Worm (Caenorhabditis elegans) whole organism, L2 larva: ENCODE data around the gene C46C2.2.

ENCODE experiments used
- alr-1 ChIP-seq: fragments of 150-350 bp; optimal IDR thresholded peaks from 2 replicates; lab custom pipeline; 2014; ENCODE audit warnings: missing biosample characterization, missing genetic modification characterization
- ama-1 ChIP-seq: fragments of 150-350 bp; optimal IDR thresholded peaks from 2 replicates; lab custom pipeline; 2018; ENCODE audit warnings: inconsistent platforms
- blmp-1 ChIP-seq: sonication (generic microtip); optimal IDR thresholded peaks from 2 replicates; lab custom pipeline; 2017; ENCODE audit warnings: missing genetic modification characterization, mild to moderate bottlenecking, missing compliant biosample characterization, antibody characterized with exemption, moderate library complexity; ENCODE audit not compliant: insufficient read depth
- elt-1 ChIP-seq: fragments of 150-350 bp; optimal IDR thresholded peaks from 2 replicates; lab custom pipeline; 2014; ENCODE audit warnings: missing biosample characterization, missing genetic modification characterization
- fos-1 ChIP-seq: fragments of 150-350 bp; optimal IDR thresholded peaks from 2 replicates; lab custom pipeline; 2014; ENCODE audit warnings: missing biosample characterization, missing genetic modification characterization
- lin-13 ChIP-seq: fragments of 150-350 bp; optimal IDR thresholded peaks from 2 replicates; lab custom pipeline; 2014; ENCODE audit warnings: missing biosample characterization, missing genetic modification reagents, missing genetic modification characterization
- nhr-25 ChIP-seq: fragments of 150-350 bp; sonication (generic microtip); optimal IDR thresholded peaks from 3 replicates; lab custom pipeline; 2014; ENCODE audit warnings: missing biosample characterization, missing genetic modification characterization

DNA sequence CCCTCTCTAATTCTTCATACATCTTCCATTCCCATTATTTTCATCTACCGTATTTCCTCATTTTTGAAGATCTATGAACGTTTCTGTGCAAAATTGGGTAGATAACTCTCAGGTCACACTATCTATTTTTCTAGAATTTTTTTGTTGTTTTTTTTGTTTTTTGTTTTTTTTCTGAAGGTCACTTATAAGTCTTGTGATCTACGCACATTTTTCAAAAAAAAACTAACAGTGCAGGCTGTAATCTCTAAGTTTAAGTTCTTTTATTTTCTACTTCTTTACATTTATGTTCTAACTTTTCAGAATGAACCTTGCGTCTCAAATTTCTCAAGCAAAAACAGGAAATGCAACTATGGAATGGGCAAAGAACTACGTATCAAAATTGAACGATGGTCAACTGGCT, 52.3 kb downstream of the C46C2.2 start, which contains the start of gene flh-3:
- TF ChIP-seq nhr-25 (no peak), alr-1 (tag; lab: Kevin White, UChicago) (no peak), lin-13 (GFP tag; lab: Kevin White, UChicago) (no peak), blmp-1 (tag; lab: Kevin White, UChicago) (no peak), fos-1 (no peak), ama-1 (lab: Kevin White, UChicago) (no peak), elt-1 (tag; lab: Kevin White, UChicago) (no peak)
